Fruit fly (Drosophila melanogaster): ENCODE measurements around the gene CG11768.

DNA sequence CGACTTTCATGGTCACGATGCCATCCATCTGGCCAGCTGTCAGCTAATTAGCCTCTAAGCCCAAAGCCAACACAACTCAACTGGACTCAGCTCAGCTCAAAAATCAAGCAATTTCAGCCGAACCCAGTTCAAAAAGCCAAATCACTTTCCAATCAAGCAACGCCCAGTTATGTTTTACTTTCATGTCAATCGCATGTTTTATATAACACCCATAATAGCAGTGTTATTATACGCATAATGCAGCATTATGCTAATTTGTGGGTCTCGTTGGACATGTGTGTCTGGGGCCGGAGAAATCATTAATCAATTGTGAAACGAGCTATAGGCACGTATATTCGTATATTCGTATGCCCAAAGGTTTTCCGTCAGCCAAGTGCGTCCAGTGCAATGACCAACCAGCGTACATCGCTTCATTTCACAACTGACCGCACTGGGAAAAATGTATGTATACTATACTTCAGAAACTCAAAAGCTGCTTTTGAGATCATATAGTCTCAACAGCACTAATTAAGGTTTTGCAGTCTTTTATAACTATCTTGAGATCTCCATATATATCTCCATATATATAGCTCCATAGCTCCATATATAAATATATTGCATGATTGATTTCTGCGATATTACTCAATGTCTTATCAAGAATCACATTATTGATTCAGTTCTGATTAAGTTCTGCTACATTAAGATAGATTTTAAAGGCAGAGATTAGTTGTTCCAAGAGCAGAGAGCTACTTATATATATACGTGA lies 19.7 kb upstream of the CG11768 start:
- no peak for TF ChIP-seq rgr (GFP tag; optimal IDR thresholded peaks at IDR 0.05)
- no peak for TF ChIP-seq Hr78 (GFP tag; optimal IDR thresholded peaks at IDR 0.05)
- TF ChIP-seq foxo (GFP tag; optimal IDR thresholded peaks at IDR 0.05): no peak
- no peak for TF ChIP-seq jim (GFP tag; optimal IDR thresholded peaks at IDR 0.05)
- TF ChIP-seq lola (GFP tag; optimal IDR thresholded peaks at IDR 0.05): no peak
- peak; percentile 30 for TF ChIP-seq Vsx2 (GFP tag; optimal IDR thresholded peaks at IDR 0.05; ENCODE audit: partially characterized antibody)
- TF ChIP-seq usp (GFP tag; optimal IDR thresholded peaks at IDR 0.05): no peak

All from whole organism, wandering third instar larva.